Worm (Caenorhabditis elegans): ENCODE results near the gene Y37E11B.7.

Gene Y37E11B.7

DNA sequence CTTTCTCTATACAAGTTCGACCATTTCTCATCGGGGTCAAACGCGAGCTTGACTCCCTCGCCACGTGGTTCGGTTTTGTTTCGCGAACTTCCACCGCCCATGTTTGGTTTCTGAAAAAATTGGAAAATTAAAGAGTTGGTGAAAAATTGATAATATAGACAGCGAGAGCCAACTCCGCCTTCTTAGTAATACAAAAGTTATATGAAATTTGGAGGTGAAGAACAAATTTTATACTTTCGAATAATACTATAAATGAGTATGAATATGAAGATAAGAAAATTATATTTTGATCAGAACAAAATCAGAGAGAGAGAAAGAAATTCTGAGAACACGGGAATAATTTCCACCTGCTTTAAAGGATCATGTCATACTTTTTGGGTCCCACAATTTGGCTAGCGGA is 42.6 kb downstream of the Y37E11B.7 start, which contains the start of gene osm-9:
Gene osm-9, minus strand, starts transcription at position 101 of the 400 bp plus-strand sequence.
- TF ChIP-seq Y22D7AL.16 (tag; optimal IDR thresholded peaks at IDR 0.05): no peak
- TF ChIP-seq tbx-2 (tag; optimal IDR thresholded peaks at IDR 0.05): no peak
- no peak for TF ChIP-seq K09A11.1 (tag; optimal IDR thresholded peaks at IDR 0.05; ENCODE audit: insufficient read depth)
- no peak for TF ChIP-seq ceh-14 (tag; optimal IDR thresholded peaks at IDR 0.05)
- TF ChIP-seq F13H6.1 (tag; optimal IDR thresholded peaks at IDR 0.05): no peak

DNA sequence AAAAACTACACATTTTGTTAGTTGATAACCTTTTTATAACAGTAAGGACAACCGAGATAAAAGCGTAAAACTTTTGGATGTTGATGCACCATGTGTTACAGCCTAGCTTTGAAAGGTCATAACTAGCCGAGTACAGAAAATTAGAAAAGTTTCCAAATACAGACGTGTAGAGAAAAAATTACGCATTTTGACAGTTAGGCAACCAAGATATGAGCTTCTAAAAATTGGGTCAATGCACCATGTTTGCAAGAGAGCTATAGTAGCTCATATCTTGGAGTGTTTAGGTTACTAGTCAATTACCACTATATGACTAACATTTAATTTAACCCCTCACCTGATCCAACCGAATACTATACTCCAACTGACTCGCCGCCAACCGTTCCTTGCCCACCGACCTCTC is 47.0 kb downstream of the Y37E11B.7 start:
- TF ChIP-seq hlh-8 (tag; optimal IDR thresholded peaks at IDR 0.05) (no peak), npax-4 (tag; optimal IDR thresholded peaks at IDR 0.05) (no peak), T23F11.4 (GFP tag; optimal IDR thresholded peaks at IDR 0.05) (no peak), hlh-15 (tag; optimal IDR thresholded peaks at IDR 0.05) (no peak), K09A11.1 (tag; optimal IDR thresholded peaks at IDR 0.05; ENCODE audit: insufficient read depth) (no peak), F13H6.1 (tag; optimal IDR thresholded peaks at IDR 0.05) (no peak), zip-5 (tag; optimal IDR thresholded peaks at IDR 0.05) (no peak), ceh-6 (GFP tag; optimal IDR thresholded peaks at IDR 0.05) (no peak), ref-2 (tag; optimal IDR thresholded peaks at IDR 0.05) (no peak), dmd-4 (tag; optimal IDR thresholded peaks at IDR 0.05; ENCODE audit: borderline replicate concordance) (no peak), gmeb-2 (tag; optimal IDR thresholded peaks at IDR 0.05) (no peak), eyg-1 (tag; optimal IDR thresholded peaks at IDR 0.05) (no peak), ceh-14 (tag; optimal IDR thresholded peaks at IDR 0.05) (no peak), ceh-31 (tag; optimal IDR thresholded peaks at IDR 0.05) (no peak), elt-2 (tag; optimal IDR thresholded peaks at IDR 0.05) (no peak), pha-4 (tag; optimal IDR thresholded peaks at IDR 0.05) (no peak), sdc-2 (tag; optimal IDR thresholded peaks at IDR 0.05) (no peak)

DNA sequence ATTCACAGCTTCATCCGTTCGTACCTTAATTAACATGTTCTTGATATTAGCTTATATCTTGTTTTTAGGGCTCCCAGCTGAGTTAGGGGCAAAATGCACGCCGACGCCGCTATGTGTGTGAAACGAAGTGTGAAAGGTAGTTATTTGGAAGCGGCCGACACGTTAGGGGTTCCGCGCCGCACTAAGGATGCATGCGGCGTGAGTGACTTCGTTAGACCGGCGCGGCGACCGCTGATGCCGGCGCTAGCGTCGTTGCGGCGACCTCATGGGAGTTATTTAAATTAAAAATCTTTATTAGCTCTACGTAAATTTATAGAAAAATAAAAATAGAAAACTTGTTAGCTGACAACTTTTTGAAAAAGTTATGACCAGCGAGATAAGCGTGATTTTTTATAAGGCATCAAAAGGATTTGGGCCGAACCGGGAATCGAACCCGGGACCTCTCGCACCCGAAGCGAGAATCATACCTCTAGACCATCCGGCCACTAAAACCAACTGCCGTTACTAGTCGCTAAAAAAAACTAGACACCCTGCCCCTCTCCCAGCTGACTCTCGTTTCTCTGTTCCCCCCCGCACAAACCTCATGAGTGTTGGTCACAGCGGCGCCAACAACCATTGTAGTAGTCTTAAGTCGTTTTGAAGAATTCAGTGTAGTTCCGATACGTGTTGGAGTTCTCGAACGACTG is 48.0 kb downstream of the Y37E11B.7 start:
- TF ChIP-seq unc-86 (tag; optimal IDR thresholded peaks at IDR 0.05) (peak; percentile 32), sdc-2 (tag; optimal IDR thresholded peaks at IDR 0.05) (peak; percentile 13), pax-1 (tag; optimal IDR thresholded peaks at IDR 0.05) (no peak), ceh-18 (tag; optimal IDR thresholded peaks at IDR 0.05) (peak; percentile 37), ttx-3 (tag; optimal IDR thresholded peaks at IDR 0.05) (peak; percentile 56), tbx-2 (tag; optimal IDR thresholded peaks at IDR 0.05) (peak; percentile 47), T23F11.4 (GFP tag; optimal IDR thresholded peaks at IDR 0.05) (peak; percentile 37), fkh-10 (GFP tag; optimal IDR thresholded peaks at IDR 0.05) (no peak), rnt-1 (tag; optimal IDR thresholded peaks at IDR 0.05) (no peak), ahr-1 (tag; optimal IDR thresholded peaks at IDR 0.05) (no peak), npax-4 (tag; optimal IDR thresholded peaks at IDR 0.05) (peak; percentile 33), pros-1 (tag; optimal IDR thresholded peaks at IDR 0.05) (no peak), ceh-48 (tag; optimal IDR thresholded peaks at IDR 0.05) (peak; percentile 40), sox-4 (tag; optimal IDR thresholded peaks at IDR 0.05) (peak; percentile 56), mec-3 (tag; optimal IDR thresholded peaks at IDR 0.05; ENCODE audit: borderline replicate concordance) (no peak), pha-4 (tag; optimal IDR thresholded peaks at IDR 0.05) (no peak), unc-42 (tag; optimal IDR thresholded peaks at IDR 0.05) (no peak), unc-3 (GFP tag; conservative IDR thresholded peaks at IDR 0.05) (peak; percentile 58; the same call in 1 of the 2 replicates), unc-3 (tag; optimal IDR thresholded peaks at IDR 0.05) (peak; percentile 37), ets-4 (tag; optimal IDR thresholded peaks at IDR 0.05) (no peak), madf-2 (tag; optimal IDR thresholded peaks at IDR 0.05) (peak; percentile 23), hlh-13 (GFP tag; optimal IDR thresholded peaks at IDR 0.05) (peak; percentile 4), ceh-9 (tag; optimal IDR thresholded peaks at IDR 0.05) (no peak), zip-5 (tag; optimal IDR thresholded peaks at IDR 0.05) (peak; percentile 36), che-1 (tag; optimal IDR thresholded peaks at IDR 0.05) (peak; percentile 64), ama-1 (optimal IDR thresholded peaks at IDR 0.05) (no peak), eyg-1 (tag; optimal IDR thresholded peaks at IDR 0.05) (no peak), lim-6 (tag; optimal IDR thresholded peaks at IDR 0.05) (no peak), nfya-1 (tag; optimal IDR thresholded peaks at IDR 0.05) (no peak), ceh-30 (tag; optimal IDR thresholded peaks at IDR 0.05) (no peak), lin-11 (tag; optimal IDR thresholded peaks at IDR 0.05) (peak; percentile 46), dmd-4 (tag; optimal IDR thresholded peaks at IDR 0.05; ENCODE audit: borderline replicate concordance) (no peak), ref-2 (tag; optimal IDR thresholded peaks at IDR 0.05) (no peak), hlh-30 (tag; optimal IDR thresholded peaks at IDR 0.05; ENCODE audit: insufficient read depth) (peak; percentile 1), pat-9 (tag; optimal IDR thresholded peaks at IDR 0.05) (peak; percentile 49), hlh-8 (tag; optimal IDR thresholded peaks at IDR 0.05) (no peak), fax-1 (tag; optimal IDR thresholded peaks at IDR 0.05) (no peak), ceh-6 (GFP tag; optimal IDR thresholded peaks at IDR 0.05) (peak; percentile 56), sox-2 (GFP tag; IDR thresholded peaks at IDR 0.05) (no peak)
